Fruit fly (Drosophila melanogaster) whole organism, embryonic: Measurements from ENCODE around the gene RpL7.

Experiments
- Awh ChIP-seq: fragments of 200-800 bp; sonication (Bioruptor generic); IDR thresholded peaks from 2 replicates; pipeline ENCODE4, ENCODE4 v1.3.6; 2022; ENCODE audit warnings: missing biosample characterization, missing genetic modification characterization
- Bdp1 ChIP-seq: fragments of 200-800 bp; sonication (Bioruptor generic); optimal IDR thresholded peaks from 3 replicates; lab custom pipeline; 2016; ENCODE audit warnings: missing biosample characterization, missing genetic modification characterization
- Bteb2 ChIP-seq: fragments of 200-800 bp; sonication (Bioruptor generic); optimal IDR thresholded peaks from 2 replicates; lab custom pipeline; 2016; ENCODE audit warnings: missing biosample characterization, missing genetic modification characterization
- CG10431 ChIP-seq: fragments of 200-800 bp; sonication (Bioruptor generic); optimal IDR thresholded peaks from 3 replicates; lab custom pipeline; 2018; ENCODE audit warnings: missing biosample characterization, mild to moderate bottlenecking, missing genetic modification characterization
- CG11085 ChIP-seq: fragments of 200-800 bp; sonication (Bioruptor generic); IDR thresholded peaks from 2 replicates; pipeline ENCODE4 v1.3.6; 2022; ENCODE audit warnings: missing biosample characterization, missing genetic modification characterization
- CG12219 ChIP-seq: fragments of 200-800 bp; sonication (Bioruptor generic); optimal IDR thresholded peaks from 3 replicates; lab custom pipeline; 2018; ENCODE audit warnings: missing biosample characterization, mild to moderate bottlenecking, missing genetic modification characterization
- CG12236 ChIP-seq: fragments of 200-800 bp; sonication (Bioruptor generic); optimal IDR thresholded peaks from 2 replicates; lab custom pipeline; 2016; ENCODE audit warnings: missing biosample characterization, missing genetic modification characterization
- CG13624 ChIP-seq: fragments of 200-800 bp; sonication (Bioruptor generic); optimal IDR thresholded peaks from 2 replicates; lab custom pipeline; 2016; ENCODE audit warnings: missing biosample characterization, missing genetic modification characterization
- CG14050 ChIP-seq: fragments of 200-800 bp; sonication (Bioruptor generic); IDR thresholded peaks from 3 replicates; pipeline ENCODE4 v1.3.6; 2022; ENCODE audit warnings: missing biosample characterization, missing genetic modification characterization
- CG30431 ChIP-seq: fragments of 200-800 bp; sonication (Bioruptor generic); optimal IDR thresholded peaks from 2 replicates; lab custom pipeline; 2017; ENCODE audit warnings: missing biosample characterization, missing genetic modification characterization
- CG3281 ChIP-seq: fragments of 200-800 bp; sonication (Bioruptor generic); optimal IDR thresholded peaks from 3 replicates; lab custom pipeline; 2017; ENCODE audit warnings: missing biosample characterization, mild to moderate bottlenecking, missing genetic modification characterization
- CG7271 ChIP-seq: fragments of 200-800 bp; sonication (Bioruptor generic); optimal IDR thresholded peaks from 2 replicates; lab custom pipeline; 2018; ENCODE audit warnings: missing biosample characterization, mild to moderate bottlenecking, missing genetic modification characterization, moderate library complexity
- CG7745 ChIP-seq: fragments of 200-800 bp; sonication (Bioruptor generic); optimal IDR thresholded peaks from 2 replicates; lab custom pipeline; 2018; ENCODE audit warnings: missing biosample characterization, mild to moderate bottlenecking, missing genetic modification characterization, moderate library complexity
- CG9437 ChIP-seq: fragments of 200-800 bp; sonication (Bioruptor generic); optimal IDR thresholded peaks from 2 replicates; lab custom pipeline; 2018; ENCODE audit warnings: missing biosample characterization, mild to moderate bottlenecking, missing genetic modification characterization
- CG9797 ChIP-seq: fragments of 200-800 bp; sonication (Bioruptor generic); optimal IDR thresholded peaks from 3 replicates; lab custom pipeline; 2018; ENCODE audit warnings: missing biosample characterization, mild to moderate bottlenecking, missing genetic modification characterization
- Dad ChIP-seq: fragments of 200-800 bp; sonication (Bioruptor generic); optimal IDR thresholded peaks from 3 replicates; lab custom pipeline; 2016; ENCODE audit warnings: missing biosample characterization, missing genetic modification characterization
- E2f2 ChIP-seq: fragments of 200-800 bp; sonication (Bioruptor generic); IDR thresholded peaks from 2 replicates; pipeline ENCODE4 v1.3.6; 2022; ENCODE audit warnings: missing biosample characterization, missing genetic modification characterization
- Ets65A ChIP-seq: fragments of 200-800 bp; sonication (Bioruptor generic); peaks from one replicate; lab custom pipeline; 2016; ENCODE audit warnings: missing biosample characterization, missing genetic modification characterization
- Fer2 ChIP-seq: fragments of 200-800 bp; sonication (Bioruptor generic); optimal IDR thresholded peaks from 2 replicates; lab custom pipeline; 2018; ENCODE audit warnings: missing biosample characterization, mild to moderate bottlenecking, missing genetic modification characterization, moderate library complexity
- Hr51 ChIP-seq, 2 experiments: fragments of 200-800 bp; sonication (Bioruptor generic); optimal IDR thresholded peaks; 2 replicates in 1 of 2; 3 replicates in 1 of 2; lab custom pipeline; 2016 to 2018; ENCODE audit warnings: missing biosample characterization in 2 of 2, missing genetic modification characterization in 2 of 2, mild to moderate bottlenecking in 1 of 2, moderate library complexity in 1 of 2
- Jarid2 ChIP-seq: fragments of 200-800 bp; sonication (Bioruptor generic); optimal IDR thresholded peaks from 3 replicates; lab custom pipeline; 2017; ENCODE audit warnings: mild to moderate bottlenecking, missing biosample characterization, missing genetic modification reagents, missing genetic modification characterization
- Kr ChIP-seq: fragments of 200-800 bp; sonication (Bioruptor generic); optimal IDR thresholded peaks from 2 replicates; lab custom pipeline; 2017; ENCODE audit warnings: missing biosample characterization, mild to moderate bottlenecking, missing genetic modification characterization
- Lim3 ChIP-seq: fragments of 200-800 bp; sonication (Bioruptor generic); IDR thresholded peaks from 2 replicates; pipeline ENCODE4 v1.3.6; 2022; ENCODE audit warnings: missing biosample characterization, missing genetic modification characterization
- Rx ChIP-seq: fragments of 200-800 bp; sonication (Bioruptor generic); IDR thresholded peaks from 2 replicates; pipeline ENCODE4 v1.3.6; 2022; ENCODE audit warnings: missing biosample characterization, missing genetic modification characterization
- Side ChIP-seq: fragments of 200-800 bp; sonication (Bioruptor generic); optimal IDR thresholded peaks from 2 replicates; lab custom pipeline; 2016; ENCODE audit warnings: missing biosample characterization, missing genetic modification characterization
- Ssrp ChIP-seq: fragments of 200-800 bp; sonication (Bioruptor generic); optimal IDR thresholded peaks from 2 replicates; lab custom pipeline; 2018; ENCODE audit warnings: missing biosample characterization, mild to moderate bottlenecking, missing genetic modification characterization, moderate library complexity
- Tbp ChIP-seq: fragments of >200 bp; optimal IDR thresholded peaks from 2 replicates; lab custom pipeline; 2018; ENCODE audit warnings: missing biosample characterization, missing genetic modification characterization
- ab ChIP-seq: fragments of 200-800 bp; sonication (Bioruptor generic); optimal IDR thresholded peaks from 2 replicates; lab custom pipeline; 2016; ENCODE audit warnings: missing biosample characterization, missing genetic modification characterization
- abd-A ChIP-seq: fragments of 200-800 bp; sonication (Bioruptor generic); optimal IDR thresholded peaks from 3 replicates; lab custom pipeline; 2019; ENCODE audit warnings: missing biosample characterization, mild to moderate bottlenecking, missing genetic modification characterization, moderate library complexity
- ara ChIP-seq: fragments of 200-800 bp; sonication (Bioruptor generic); IDR thresholded peaks from 2 replicates; pipeline ENCODE4 v1.3.6; 2022; ENCODE audit warnings: missing biosample characterization, missing genetic modification characterization
- bbx ChIP-seq: fragments of 200-800 bp; sonication (Bioruptor generic); IDR thresholded peaks from 2 replicates; pipeline ENCODE4 v1.3.6; 2022; ENCODE audit warnings: missing biosample characterization, missing genetic modification characterization; ENCODE audit not compliant: partially characterized antibody
- dm ChIP-seq: fragments of 200-800 bp; sonication (Bioruptor generic); optimal IDR thresholded peaks from 3 replicates; lab custom pipeline; 2016; ENCODE audit warnings: missing biosample characterization, missing genetic modification characterization
- dmrt11E ChIP-seq: fragments of 200-800 bp; sonication (Bioruptor generic); optimal IDR thresholded peaks from 3 replicates; lab custom pipeline; 2018; ENCODE audit warnings: missing biosample characterization, mild to moderate bottlenecking, missing genetic modification characterization, moderate library complexity
- dysf ChIP-seq: fragments of 200-800 bp; sonication (Bioruptor generic); IDR thresholded peaks from 3 replicates; pipeline ENCODE4 v1.3.6; 2022; ENCODE audit warnings: missing biosample characterization, missing genetic modification characterization
- ems ChIP-seq: fragments of 200-800 bp; sonication (Bioruptor generic); optimal IDR thresholded peaks from 3 replicates; lab custom pipeline; 2016; ENCODE audit warnings: missing biosample characterization, missing genetic modification characterization
- fu2 ChIP-seq: fragments of 200-800 bp; sonication (Bioruptor generic); optimal IDR thresholded peaks from 2 replicates; lab custom pipeline; 2016; ENCODE audit warnings: missing biosample characterization, missing genetic modification characterization
- gcm2 ChIP-seq: fragments of 200-800 bp; sonication (Bioruptor generic); optimal IDR thresholded peaks from 2 replicates; lab custom pipeline; 2016; ENCODE audit warnings: missing biosample characterization, missing genetic modification characterization
- gro ChIP-seq: fragments of 200-800 bp; sonication (Bioruptor generic); optimal IDR thresholded peaks from 2 replicates; lab custom pipeline; 2016; ENCODE audit warnings: missing biosample characterization, missing genetic modification characterization
- ham ChIP-seq: fragments of 200-800 bp; sonication (Bioruptor generic); IDR thresholded peaks from 2 replicates; pipeline ENCODE4 v1.3.6; 2022; ENCODE audit warnings: missing biosample characterization, missing genetic modification characterization
- hkb ChIP-seq, 2 experiments: fragments of 200-800 bp in 1 of 2; fragments of >200 bp in 1 of 2; sonication (Bioruptor generic) in 1 of 2; IDR thresholded peaks in 1 of 2; optimal IDR thresholded peaks in 1 of 2; 2 replicates each; pipeline versions ENCODE4 v1.3.6 to Lab custom; 2017 to 2022; ENCODE audit warnings: missing biosample characterization in 1 of 2, missing genetic modification characterization in 1 of 2
- lab ChIP-seq: fragments of 200-800 bp; sonication (Bioruptor generic); optimal IDR thresholded peaks from 3 replicates; lab custom pipeline; 2017; ENCODE audit warnings: missing biosample characterization, missing genetic modification characterization, mild to moderate bottlenecking, moderate library complexity, missing genetic modification reagents
- lov ChIP-seq, 2 experiments: fragments of 200-800 bp in 1 of 2; fragments of >200 bp in 1 of 2; sonication (Bioruptor generic) in 1 of 2; IDR thresholded peaks in 1 of 2; optimal IDR thresholded peaks in 1 of 2; 2 replicates in 1 of 2; 3 replicates in 1 of 2; pipeline versions ENCODE4 v1.3.6 to Lab custom; 2017 to 2022; ENCODE audit warnings: missing biosample characterization in 1 of 2, missing genetic modification characterization in 1 of 2
- pho ChIP-seq: fragments of 200-800 bp; sonication (Bioruptor generic); optimal IDR thresholded peaks from 2 replicates; lab custom pipeline; 2016; ENCODE audit warnings: missing biosample characterization, missing genetic modification characterization
- prd ChIP-seq, 3 experiments: fragments of >200 bp in 2 of 3; fragments of 200-800 bp in 1 of 3; sonication (Bioruptor generic) in 1 of 3; optimal IDR thresholded peaks in 2 of 3; IDR thresholded peaks in 1 of 3; 2 replicates in 2 of 3; 3 replicates in 1 of 3; pipeline versions ENCODE4 v1.3.6 to Lab custom; 2017 to 2022; ENCODE audit warnings: missing biosample characterization in 1 of 3, missing genetic modification characterization in 1 of 3
- psq ChIP-seq: fragments of 200-800 bp; sonication (Bioruptor generic); optimal IDR thresholded peaks from 2 replicates; lab custom pipeline; 2017; ENCODE audit warnings: missing biosample characterization, missing genetic modification characterization
- pzg ChIP-seq: fragments of 200-800 bp; sonication (Bioruptor generic); optimal IDR thresholded peaks from 3 replicates; lab custom pipeline; 2018; ENCODE audit warnings: missing biosample characterization, mild to moderate bottlenecking, missing genetic modification characterization, moderate library complexity
- ro ChIP-seq: fragments of 200-800 bp; sonication (Bioruptor generic); IDR thresholded peaks from 2 replicates; pipeline ENCODE4 v1.3.6; 2022; ENCODE audit warnings: missing biosample characterization, missing genetic modification characterization
- shn ChIP-seq: fragments of 200-800 bp; sonication (Bioruptor generic); optimal IDR thresholded peaks from 3 replicates; lab custom pipeline; 2016; ENCODE audit warnings: missing biosample characterization, missing genetic modification characterization
- sima ChIP-seq: fragments of 200-800 bp; sonication (Bioruptor generic); optimal IDR thresholded peaks from 2 replicates; lab custom pipeline; 2016; ENCODE audit warnings: missing biosample characterization, missing genetic modification characterization
- slp2 ChIP-seq: fragments of 200-800 bp; sonication (Bioruptor generic); optimal IDR thresholded peaks from 2 replicates; lab custom pipeline; 2016; ENCODE audit warnings: missing biosample characterization, missing genetic modification characterization
- zfh1 ChIP-seq: fragments of 200-800 bp; sonication (Bioruptor generic); IDR thresholded peaks from 3 replicates; pipeline ENCODE4 v1.3.6; 2022; ENCODE audit warnings: missing biosample characterization, missing genetic modification characterization

Gene RpL7

DNA sequence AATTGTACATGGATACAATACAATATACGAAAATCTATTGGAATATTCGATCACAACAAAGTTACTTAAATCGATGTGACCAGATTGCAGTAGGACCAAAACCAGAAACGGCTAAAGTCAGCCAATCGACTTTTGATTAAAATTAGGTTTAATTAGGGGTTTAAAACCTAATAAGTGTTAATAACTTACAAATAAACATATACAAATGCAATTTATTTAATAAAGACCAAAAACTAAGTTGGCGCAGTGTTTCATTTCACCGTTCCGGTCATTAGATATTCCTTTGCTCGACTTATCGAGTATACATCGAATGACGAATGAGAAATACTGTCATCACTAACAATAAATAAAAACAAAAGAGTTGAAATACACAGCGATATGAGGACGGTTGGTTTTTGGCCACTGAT is 49.6 kb downstream of the RpL7 start, which contains the start of the genes bsk and CG31717 (continued):
- no peak for TF ChIP-seq fu2 (GFP tag; lab: Kevin White, UChicago)
- TF ChIP-seq Ets65A: no peak
- peak; percentile 14 for TF ChIP-seq CG7271 (tag; lab: Kevin White, UChicago)
- TF ChIP-seq abd-A (tag; lab: Kevin White, UChicago): no peak
- TF ChIP-seq CG3281 (GFP tag; lab: Kevin White, UChicago): no peak
- TF ChIP-seq gro (GFP tag; lab: Kevin White, UChicago): no peak
- TF ChIP-seq pzg (GFP tag; lab: Kevin White, UChicago): peak; percentile 81
- TF ChIP-seq CG9797 (GFP tag; lab: Kevin White, UChicago): peak; percentile 73
- no peak for TF ChIP-seq ham (GFP tag; lab: Robert Waterston, UW)
- TF ChIP-seq Lim3 (GFP tag; lab: Robert Waterston, UW): no peak
- TF ChIP-seq dmrt11E (tag; lab: Kevin White, UChicago): no peak
- no peak for TF ChIP-seq ems (GFP tag; lab: Kevin White, UChicago)
- TF ChIP-seq Kr (GFP tag; lab: Kevin White, UChicago): peak; percentile 60
- TF ChIP-seq Dad (GFP tag; lab: Kevin White, UChicago): no peak
- TF ChIP-seq CG12236 (GFP tag; lab: Kevin White, UChicago): no peak
- no peak; the same call in 1 of the 2 replicates for TF ChIP-seq bbx (GFP tag; lab: Robert Waterston, UW)
- TF ChIP-seq Jarid2 (GFP tag; lab: Kevin White, UChicago): no peak
- no peak for TF ChIP-seq CG7745
- TF ChIP-seq Hr51 (GFP tag; optimal IDR thresholded peaks at IDR 0.05; lab: Kevin White, UChicago): no peak
- TF ChIP-seq hkb (optimal IDR thresholded peaks at IDR 0.05; lab: Kevin White, UChicago): no peak
- TF ChIP-seq hkb (GFP tag; IDR thresholded peaks at IDR 0.05; lab: Robert Waterston, UW): no peak
- no peak for TF ChIP-seq dysf (GFP tag; lab: Robert Waterston, UW)
- no peak for TF ChIP-seq CG11085 (GFP tag; lab: Robert Waterston, UW)
- TF ChIP-seq psq (GFP tag; lab: Kevin White, UChicago): no peak
- no peak for TF ChIP-seq CG13624 (GFP tag; lab: Kevin White, UChicago)
- no peak for TF ChIP-seq Bteb2 (GFP tag; lab: Kevin White, UChicago)
- TF ChIP-seq CG14050 (GFP tag; lab: Robert Waterston, UW): no peak
- no peak for TF ChIP-seq gcm2 (GFP tag; lab: Kevin White, UChicago)
- TF ChIP-seq Bdp1: no peak
- no peak for TF ChIP-seq zfh1 (GFP tag; lab: Robert Waterston, UW)
- no peak for TF ChIP-seq Tbp
- no peak for TF ChIP-seq Fer2 (tag; lab: Kevin White, UChicago)
- TF ChIP-seq Ssrp (tag; lab: Kevin White, UChicago): no peak
- no peak for TF ChIP-seq CG30431 (GFP tag; lab: Kevin White, UChicago)
- no peak for TF ChIP-seq Awh (GFP tag; lab: Robert Waterston, UW)
- TF ChIP-seq E2f2 (GFP tag; lab: Robert Waterston, UW): no peak
- TF ChIP-seq CG12219 (GFP tag; lab: Kevin White, UChicago): no peak
- no peak for TF ChIP-seq ro (GFP tag; lab: Robert Waterston, UW)
- no peak for TF ChIP-seq prd (optimal IDR thresholded peaks at IDR 0.05; lab: Kevin White, UChicago)
- TF ChIP-seq prd (GFP tag; IDR thresholded peaks at IDR 0.05; lab: Robert Waterston, UW): no peak
- no peak for TF ChIP-seq pho (GFP tag; lab: Kevin White, UChicago)
- no peak for TF ChIP-seq CG10431 (GFP tag; lab: Kevin White, UChicago)
- TF ChIP-seq lab: no peak
- no peak for TF ChIP-seq Side (GFP tag; lab: Kevin White, UChicago)
- no peak for TF ChIP-seq shn (GFP tag; lab: Kevin White, UChicago)
- no peak for TF ChIP-seq ab (GFP tag; lab: Kevin White, UChicago)
- TF ChIP-seq lov (optimal IDR thresholded peaks at IDR 0.05; lab: Kevin White, UChicago): no peak
- no peak for TF ChIP-seq lov (GFP tag; IDR thresholded peaks at IDR 0.05; lab: Robert Waterston, UW)
- TF ChIP-seq slp2: no peak
- TF ChIP-seq ara (GFP tag; lab: Robert Waterston, UW): no peak
- TF ChIP-seq dm (GFP tag; lab: Kevin White, UChicago): no peak
- TF ChIP-seq sima (GFP tag; lab: Kevin White, UChicago): no peak
- TF ChIP-seq Rx (GFP tag; lab: Robert Waterston, UW): no peak
- no peak for TF ChIP-seq CG9437 (GFP tag; lab: Kevin White, UChicago)
